Worm (Caenorhabditis elegans) whole organism, late embryonic: ENCODE data around the gene C16C4.17.

Source experiments
- ceh-24 ChIP-seq: sonication (generic microtip); optimal IDR thresholded peaks from 2 replicates; lab custom pipeline; 2016; ENCODE audit warnings: mild to moderate bottlenecking, missing genetic modification characterization, missing compliant biosample characterization
- ceh-31 ChIP-seq: sonication (generic microtip); optimal IDR thresholded peaks from 2 replicates; lab custom pipeline; 2016; ENCODE audit warnings: missing genetic modification characterization, missing compliant biosample characterization
- syd-9 ChIP-seq: sonication (generic microtip); optimal IDR thresholded peaks from 2 replicates; lab custom pipeline; 2016; ENCODE audit warnings: mild to moderate bottlenecking, missing genetic modification characterization, moderate library complexity, missing compliant biosample characterization

ce11 chrII:1886379-1886778 is 22.0 kb downstream of the C16C4.17 start, which contains the start of gene math-7:
- TF ChIP-seq syd-9 (tag; lab: Kevin White, UChicago) (no peak), ceh-24 (no peak), ceh-31 (tag; lab: Kevin White, UChicago) (no peak)
